Fruit fly (Drosophila melanogaster) whole organism, pupa: ENCODE data around the gene Peritrophin-15a.

ENCODE experiments used
- CG10348 ChIP-seq: fragments of 200-800 bp; sonication (Bioruptor generic); IDR thresholded peaks from 2 replicates; pipeline ENCODE4 v1.3.6; 2022; ENCODE audit warnings: missing biosample characterization, missing genetic modification characterization
- CG17806 ChIP-seq: fragments of 200-800 bp; sonication (Bioruptor generic); optimal IDR thresholded peaks from 2 replicates; lab custom pipeline; 2018; ENCODE audit warnings: missing biosample characterization, mild to moderate bottlenecking, missing genetic modification characterization, moderate library complexity
- CG32121 ChIP-seq: fragments of 200-800 bp; sonication (Bioruptor generic); IDR thresholded peaks from 2 replicates; pipeline ENCODE4 v1.3.6; 2022; ENCODE audit warnings: missing biosample characterization, missing genetic modification characterization
- CG34367 ChIP-seq: fragments of 200-800 bp; sonication (Bioruptor generic); optimal IDR thresholded peaks from 2 replicates; lab custom pipeline; 2018; ENCODE audit warnings: missing biosample characterization, mild to moderate bottlenecking, missing genetic modification characterization
- CG4496 ChIP-seq: fragments of 200-800 bp; sonication (Bioruptor generic); IDR thresholded peaks from 3 replicates; pipeline ENCODE4 v1.3.6; 2022; ENCODE audit warnings: missing biosample characterization, missing genetic modification characterization
- CG8159 ChIP-seq: fragments of 200-800 bp; sonication (Bioruptor generic); optimal IDR thresholded peaks from 3 replicates; lab custom pipeline; 2018; ENCODE audit warnings: missing biosample characterization, mild to moderate bottlenecking, missing genetic modification characterization, moderate library complexity
- CG9948 ChIP-seq: fragments of 200-800 bp; sonication (Bioruptor generic); optimal IDR thresholded peaks from 2 replicates; lab custom pipeline; 2018; ENCODE audit warnings: missing biosample characterization, mild to moderate bottlenecking, missing genetic modification characterization, moderate library complexity
- D1 ChIP-seq: fragments of 200-800 bp; sonication (Bioruptor generic); optimal IDR thresholded peaks from 2 replicates; lab custom pipeline; 2018; ENCODE audit warnings: missing biosample characterization, mild to moderate bottlenecking, missing genetic modification characterization, moderate library complexity
- fd96Ca ChIP-seq: fragments of 200-800 bp; sonication (Bioruptor generic); IDR thresholded peaks from 3 replicates; pipeline ENCODE4 v1.3.6; 2022; ENCODE audit warnings: missing biosample characterization, missing genetic modification characterization

DNA sequence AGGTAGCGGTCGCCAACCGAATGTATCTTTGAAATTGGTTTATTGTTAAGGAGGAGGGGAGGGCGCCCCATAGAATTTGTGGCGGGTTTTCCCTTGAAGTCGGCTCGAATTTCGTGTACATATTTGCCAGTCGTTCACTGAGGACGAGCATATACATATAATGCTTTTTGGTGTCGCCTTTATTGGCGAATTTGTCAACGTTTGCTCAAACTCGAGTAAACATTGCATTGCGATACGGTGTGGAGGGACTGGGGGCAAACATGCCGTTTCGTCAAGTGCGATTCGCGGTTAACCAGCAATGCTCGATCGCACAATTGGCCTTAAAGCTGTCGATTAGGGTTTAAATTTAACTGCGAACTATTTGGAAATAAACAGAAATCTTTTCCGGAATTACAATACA, 21.7 kb upstream of the Peritrophin-15a start:
- TF ChIP-seq fd96Ca (GFP tag; lab: Robert Waterston, UW) (no peak), CG32121 (GFP tag; lab: Robert Waterston, UW) (no peak), CG17806 (tag; lab: Kevin White, UChicago) (no peak), CG10348 (GFP tag; lab: Robert Waterston, UW) (no peak), CG9948 (tag; lab: Kevin White, UChicago) (no peak), CG34367 (tag; lab: Kevin White, UChicago) (no peak), CG4496 (GFP tag; lab: Robert Waterston, UW) (no peak), CG8159 (tag; lab: Kevin White, UChicago) (no peak), D1 (tag; lab: Kevin White, UChicago) (no peak)
